Fruit fly (Drosophila melanogaster) whole organism, prepupa: ENCODE data around the gene bam.

Experiments used
- CG3032 ChIP-seq: fragments of 200-800 bp; optimal IDR thresholded peaks from 2 replicates; lab custom pipeline; 2019; ENCODE audit warnings: missing biosample characterization, mild to moderate bottlenecking, missing genetic modification characterization, moderate library complexity
- CG31627 ChIP-seq: fragments of 200-800 bp; sonication (Bioruptor generic); optimal IDR thresholded peaks from 3 replicates; lab custom pipeline; 2016; ENCODE audit warnings: missing biosample characterization, missing genetic modification characterization
- CG3919 ChIP-seq: fragments of 200-800 bp; sonication (Bioruptor generic); optimal IDR thresholded peaks from 3 replicates; lab custom pipeline; 2016; ENCODE audit warnings: missing biosample characterization, missing genetic modification characterization
- CG6276 ChIP-seq: fragments of 200-800 bp; sonication (Bioruptor generic); optimal IDR thresholded peaks from 2 replicates; lab custom pipeline; 2017; ENCODE audit warnings: missing biosample characterization, mild to moderate bottlenecking, missing genetic modification characterization
- CG6792 ChIP-seq: fragments of 200-800 bp; sonication (Bioruptor generic); optimal IDR thresholded peaks from 3 replicates; lab custom pipeline; 2016; ENCODE audit warnings: missing biosample characterization, missing genetic modification characterization
- CG6854 ChIP-seq: fragments of 200-800 bp; sonication (Bioruptor generic); optimal IDR thresholded peaks from 2 replicates; lab custom pipeline; 2017; ENCODE audit warnings: missing biosample characterization, mild to moderate bottlenecking, missing genetic modification characterization
- CG7368 ChIP-seq: fragments of 200-800 bp; sonication (Bioruptor generic); optimal IDR thresholded peaks from 3 replicates; lab custom pipeline; 2016; ENCODE audit warnings: missing biosample characterization, missing genetic modification characterization
- Eip93F ChIP-seq: fragments of 200-800 bp; sonication (Bioruptor generic); optimal IDR thresholded peaks from 2 replicates; lab custom pipeline; 2016; ENCODE audit warnings: missing biosample characterization, mild to moderate bottlenecking, missing genetic modification characterization
- Ets96B ChIP-seq: fragments of 200-800 bp; optimal IDR thresholded peaks from 2 replicates; lab custom pipeline; 2019; ENCODE audit warnings: missing biosample characterization, mild to moderate bottlenecking, missing genetic modification characterization, moderate library complexity
- Hr38 ChIP-seq: sonication (Bioruptor generic); optimal IDR thresholded peaks from 2 replicates; lab custom pipeline; 2016; ENCODE audit warnings: missing biosample characterization, missing genetic modification characterization
- Hr39 ChIP-seq: fragments of 200-800 bp; sonication (Bioruptor generic); optimal IDR thresholded peaks from 2 replicates; lab custom pipeline; 2016; ENCODE audit warnings: missing biosample characterization, missing genetic modification characterization
- spab ChIP-seq: fragments of 200-800 bp; sonication (Bioruptor generic); optimal IDR thresholded peaks from 2 replicates; lab custom pipeline; 2017; ENCODE audit warnings: missing biosample characterization, mild to moderate bottlenecking, missing genetic modification characterization, missing genetic modification reagents

DNA sequence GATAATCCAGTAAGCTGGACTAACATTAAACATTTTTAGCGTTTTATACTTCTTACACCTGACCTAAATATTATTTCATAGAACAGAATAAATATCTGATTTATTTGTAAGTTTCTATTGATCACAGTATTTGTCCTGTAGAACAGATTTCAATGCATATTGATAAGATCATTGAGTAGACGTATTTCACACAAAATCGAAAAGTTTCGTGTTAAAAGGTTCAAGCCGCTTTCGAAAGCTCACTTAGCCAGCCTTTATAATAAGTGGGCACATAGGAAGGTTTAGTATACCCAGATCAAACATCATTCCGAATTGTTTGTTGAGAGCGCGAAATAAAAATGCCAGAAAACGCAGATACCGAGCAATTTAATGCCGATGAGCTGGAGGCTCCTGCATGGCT is 44.7 kb upstream of the bam start, which contains the start of gene CG11893:
- TF ChIP-seq CG3032: no peak
- no peak for TF ChIP-seq Hr39 (GFP tag; lab: Kevin White, UChicago)
- no peak for TF ChIP-seq CG3919 (GFP tag; lab: Kevin White, UChicago)
- TF ChIP-seq CG6854 (GFP tag; lab: Kevin White, UChicago): no peak
- no peak for TF ChIP-seq Ets96B (tag; lab: Kevin White, UChicago)
- TF ChIP-seq CG31627: no peak
- no peak for TF ChIP-seq CG6792
- no peak for TF ChIP-seq spab (GFP tag; lab: Kevin White, UChicago)
- no peak for TF ChIP-seq Eip93F (GFP tag; lab: Kevin White, UChicago)
- no peak for TF ChIP-seq CG7368 (GFP tag; lab: Kevin White, UChicago)
- TF ChIP-seq Hr38 (GFP tag; lab: Kevin White, UChicago): no peak
- TF ChIP-seq CG6276 (GFP tag; lab: Kevin White, UChicago): no peak
